Worm (Caenorhabditis elegans) whole organism, mixed stage, embryonic: ENCODE data around the gene ZK688.5.

Experiments used
- ham-2 ChIP-seq: fragments of 200-800 bp; sonication (Bioruptor generic); optimal IDR thresholded peaks from 2 replicates; lab custom pipeline; 2018; ENCODE audit warnings: mild to moderate bottlenecking, missing genetic modification characterization, missing compliant biosample characterization
- mab-5 ChIP-seq: fragments of 150-350 bp; optimal IDR thresholded peaks from 2 replicates; lab custom pipeline; 2014; ENCODE audit warnings: missing biosample characterization, missing genetic modification characterization
- nhr-237 ChIP-seq: fragments of 150-350 bp; optimal IDR thresholded peaks from 2 replicates; lab custom pipeline; 2014; ENCODE audit warnings: missing biosample characterization, missing genetic modification characterization
- pha-4 ChIP-seq: fragments of 150-350 bp; optimal IDR thresholded peaks from 2 replicates; lab custom pipeline; 2018; ENCODE audit warnings: missing biosample characterization, missing genetic modification reagents, missing genetic modification characterization
- snpc-4 ChIP-seq: fragments of 150-350 bp; optimal IDR thresholded peaks from 2 replicates; lab custom pipeline; 2014; ENCODE audit warnings: missing biosample characterization, missing genetic modification characterization

ce11 chrIII:7924821-7925220 lies 33.4 kb upstream of the ZK688.5 start, which contains the start of gene tag-250:
- TF ChIP-seq snpc-4 (tag; lab: Kevin White, UChicago), result no peak
- TF ChIP-seq ham-2, result no peak
- no peak for TF ChIP-seq nhr-237 (tag; lab: Kevin White, UChicago)
- no peak for TF ChIP-seq pha-4 (tag; lab: Kevin White, UChicago)
- TF ChIP-seq mab-5, result no peak
